Fruit fly (Drosophila melanogaster) whole organism, pupa: ENCODE results near the gene Cp38.

Experiments used
- CG15710 ChIP-seq: fragments of 200-800 bp; sonication (Bioruptor generic); optimal IDR thresholded peaks from 2 replicates; lab custom pipeline; 2018; ENCODE audit warnings: missing biosample characterization, mild to moderate bottlenecking, missing genetic modification characterization, moderate library complexity
- Ets98B ChIP-seq: fragments of 200-800 bp; sonication (Bioruptor generic); IDR thresholded peaks from 2 replicates; pipeline ENCODE4 v1.3.6; 2022; ENCODE audit warnings: missing biosample characterization, missing genetic modification characterization

DNA sequence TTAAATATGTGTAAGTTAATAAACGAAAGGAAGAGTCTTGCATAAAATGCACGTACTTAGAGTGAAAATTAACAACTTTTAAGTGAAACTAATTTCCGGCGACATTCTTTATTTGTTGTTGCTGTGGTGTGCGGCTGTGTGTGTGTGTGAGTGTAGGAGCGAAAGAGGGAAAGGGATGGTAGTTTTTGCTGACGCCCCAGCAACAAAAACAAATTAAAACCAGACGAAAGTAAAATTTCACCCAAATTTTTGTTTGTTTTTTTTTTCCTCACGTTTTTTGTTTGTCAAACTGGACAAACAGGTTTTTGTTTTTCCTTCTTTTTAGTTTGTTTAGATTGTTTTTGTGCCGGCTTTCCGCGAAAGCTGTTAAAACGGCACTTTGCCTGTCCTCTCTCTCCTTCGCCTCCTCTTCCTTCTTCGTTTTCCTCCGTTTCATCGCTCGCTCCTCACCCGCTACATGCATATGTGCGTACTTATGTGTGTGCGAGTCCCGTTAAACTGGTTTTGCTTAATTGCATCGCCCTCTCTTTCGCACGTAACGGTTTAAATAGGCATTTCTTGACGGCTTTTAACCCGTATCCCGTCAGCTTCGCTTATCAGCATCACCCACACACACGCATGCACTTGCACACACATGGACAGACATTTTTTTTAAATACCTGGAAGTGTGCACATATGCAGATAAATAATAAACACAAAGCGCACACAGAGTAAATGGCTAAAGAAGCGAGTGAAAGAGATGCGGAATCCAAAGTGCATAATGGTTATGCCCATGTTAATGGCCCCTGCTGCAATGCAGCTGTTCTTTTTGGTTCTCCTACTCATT is 44.1 kb upstream of the Cp38 start, which contains the start of gene Miga:
- TF ChIP-seq CG15710: no peak
- peak; percentile 11; the same call in 1 of the 2 replicates for TF ChIP-seq Ets98B (GFP tag; lab: Robert Waterston, UW)
